Worm (Caenorhabditis elegans): ENCODE data around the gene srm-4.

The srm-4 gene

ce11 chrV:14350498-14350897, 17.3 kb downstream of the srm-4 start:
- TF ChIP-seq blmp-1 (tag; optimal IDR thresholded peaks at IDR 0.05; ENCODE audit: insufficient read depth) (no peak), lin-13 (GFP tag; optimal IDR thresholded peaks at IDR 0.05) (peak; percentile 11)

ce11 chrV:14350949-14351348, 17.7 kb downstream of the srm-4 start:
- peak; percentile 61 for TF ChIP-seq gmeb-1 (tag; optimal IDR thresholded peaks at IDR 0.05)
- TF ChIP-seq unc-62 (GFP tag; optimal IDR thresholded peaks at IDR 0.05), result no peak
- no peak for TF ChIP-seq ceh-16 (tag; optimal IDR thresholded peaks at IDR 0.05)
- TF ChIP-seq skn-1 (tag; optimal IDR thresholded peaks at IDR 0.05), result no peak
- TF ChIP-seq C34F6.9 (tag; optimal IDR thresholded peaks at IDR 0.05), result peak; percentile 90
- TF ChIP-seq unc-55 (GFP tag; optimal IDR thresholded peaks at IDR 0.05), result peak; percentile 80
- no peak for TF ChIP-seq nhr-10 (tag; optimal IDR thresholded peaks at IDR 0.05)
- TF ChIP-seq mab-5 (tag; optimal IDR thresholded peaks at IDR 0.05), result peak; percentile 50
- peak; percentile 88 for TF ChIP-seq nhr-129 (tag; optimal IDR thresholded peaks at IDR 0.05)
- TF ChIP-seq elt-3 (tag; optimal IDR thresholded peaks at IDR 0.05), result no peak
- peak; percentile 1 to 76 for TF ChIP-seq lsy-2 (tag; optimal IDR thresholded peaks at IDR 0.05)
- no peak for TF ChIP-seq nhr-23 (tag; optimal IDR thresholded peaks at IDR 0.05)
- TF ChIP-seq nhr-21 (tag; optimal IDR thresholded peaks at IDR 0.05), result peak; percentile 59
- peak; percentile 4 for TF ChIP-seq ama-1 (optimal IDR thresholded peaks at IDR 0.05)
- no peak for TF ChIP-seq nhr-6 (tag; optimal IDR thresholded peaks at IDR 0.05)
- no peak for TF ChIP-seq lin-39 (tag; optimal IDR thresholded peaks at IDR 0.05)
- TF ChIP-seq nhr-11 (tag; optimal IDR thresholded peaks at IDR 0.05), result peak; percentile 49
- peak; percentile 16 for TF ChIP-seq Y55F3AM.14 (GFP tag; optimal IDR thresholded peaks at IDR 0.05)
- TF ChIP-seq sma-3 (GFP tag; optimal IDR thresholded peaks at IDR 0.05), result peak; percentile 72
- no peak for TF ChIP-seq dmd-4 (tag; optimal IDR thresholded peaks at IDR 0.05)
- peak; percentile 59 for TF ChIP-seq lin-11 (tag; optimal IDR thresholded peaks at IDR 0.05)
- TF ChIP-seq nhr-237 (tag; optimal IDR thresholded peaks at IDR 0.05), result no peak
- no peak for TF ChIP-seq peb-1 (tag; optimal IDR thresholded peaks at IDR 0.05)
- no peak for TF ChIP-seq ZK546.5 (tag; optimal IDR thresholded peaks at IDR 0.05)
- TF ChIP-seq sem-4 (tag; optimal IDR thresholded peaks at IDR 0.05), result peak; percentile 37
- TF ChIP-seq ztf-4 (tag; optimal IDR thresholded peaks at IDR 0.05), result no peak
- peak; percentile 93 for TF ChIP-seq crh-2 (tag; optimal IDR thresholded peaks at IDR 0.05)
- peak; percentile 58 for TF ChIP-seq nhr-25 (tag; optimal IDR thresholded peaks at IDR 0.05)
- no peak for TF ChIP-seq R02D3.7 (tag; optimal IDR thresholded peaks at IDR 0.05)
- TF ChIP-seq sma-9 (GFP tag; optimal IDR thresholded peaks at IDR 0.05), result peak; percentile 49
- no peak for TF ChIP-seq sma-9 (tag; optimal IDR thresholded peaks at IDR 0.05)
- TF ChIP-seq zag-1 (tag; optimal IDR thresholded peaks at IDR 0.05), result peak; percentile 87
- TF ChIP-seq fos-1 (tag; optimal IDR thresholded peaks at IDR 0.05), result peak; percentile 91
- no peak for TF ChIP-seq aly-2 (tag; optimal IDR thresholded peaks at IDR 0.05)
- TF ChIP-seq alr-1 (tag; optimal IDR thresholded peaks at IDR 0.05), result no peak
- peak; percentile 87 for TF ChIP-seq snpc-4 (tag; optimal IDR thresholded peaks at IDR 0.05)
- TF ChIP-seq lin-13 (GFP tag; optimal IDR thresholded peaks at IDR 0.05), result peak; percentile 58
- no peak for TF ChIP-seq nhr-77 (tag; optimal IDR thresholded peaks at IDR 0.05)
- TF ChIP-seq unc-39 (tag; optimal IDR thresholded peaks at IDR 0.05), result peak; percentile 12
- no peak for TF ChIP-seq mbf-1 (tag; optimal IDR thresholded peaks at IDR 0.05)
- peak; percentile 40 for TF ChIP-seq egl-27 (tag; optimal IDR thresholded peaks at IDR 0.05)
- peak; percentile 54 for TF ChIP-seq blmp-1 (tag; optimal IDR thresholded peaks at IDR 0.05; ENCODE audit: insufficient read depth)
- peak; percentile 79 for TF ChIP-seq F13H6.1 (tag; optimal IDR thresholded peaks at IDR 0.05)
- peak in 1 of 2 experiments; percentile 40 for TF ChIP-seq mdl-1 (tag; optimal IDR thresholded peaks at IDR 0.05)

- TF ChIP-seq F13H6.1 (tag; optimal IDR thresholded peaks at IDR 0.05), result no peak
- TF ChIP-seq blmp-1 (tag; optimal IDR thresholded peaks at IDR 0.05; ENCODE audit: insufficient read depth), result no peak
- TF ChIP-seq gmeb-1 (tag; optimal IDR thresholded peaks at IDR 0.05), result no peak
- no peak for TF ChIP-seq nhr-6 (tag; optimal IDR thresholded peaks at IDR 0.05)
Measured at ce11 chrV:14351629-14352028, 18.4 kb downstream of the srm-4 start, which contains the start of gene vha-13. Gene vha-13, plus strand, starts transcription at chrV:14351709.

All from whole organism, L2 larva.